Fruit fly (Drosophila melanogaster) whole organism, adult: Measurements from ENCODE around the gene Klp68D.

ENCODE experiments used
- CG1620 ChIP-seq: fragments of 200-800 bp; sonication (Bioruptor generic); optimal IDR thresholded peaks from 2 replicates; lab custom pipeline; 2016; ENCODE audit warnings: missing biosample characterization, missing genetic modification characterization
- Clk ChIP-seq: fragments of 200-800 bp; sonication (Bioruptor generic); optimal IDR thresholded peaks from 2 replicates; lab custom pipeline; 2017; ENCODE audit warnings: missing biosample characterization, missing genetic modification characterization
- Crg-1 ChIP-seq: fragments of 200-800 bp; sonication (Bioruptor generic); optimal IDR thresholded peaks from 2 replicates; lab custom pipeline; 2016; ENCODE audit warnings: missing biosample characterization, missing genetic modification characterization
- Mnt ChIP-seq: fragments of 200-800 bp; sonication (Bioruptor generic); optimal IDR thresholded peaks from 2 replicates; lab custom pipeline; 2016; ENCODE audit warnings: missing biosample characterization, mild to moderate bottlenecking, missing genetic modification characterization

- TF ChIP-seq Clk (GFP tag; lab: Kevin White, UChicago) (no peak), Mnt (GFP tag; lab: Kevin White, UChicago) (no peak), Crg-1 (no peak), CG1620 (GFP tag; lab: Kevin White, UChicago) (no peak)
Observed at dm6 chr3L:11821723-11822445, 26.5 kb downstream of the Klp68D start, which contains the start of the genes CG11597 and CG5946.
